Worm (Caenorhabditis elegans) whole organism, L4 larva: ENCODE measurements around the gene tir-1.

Experiments
- D1046.2 ChIP-seq: fragments of 200-800 bp; sonication (Bioruptor generic); IDR thresholded peaks from 2 replicates; pipeline ENCODE4 v1.3.6; 2022; ENCODE audit warnings: missing genetic modification characterization, missing compliant biosample characterization
- F10B5.3 ChIP-seq: sonication (generic microtip); optimal IDR thresholded peaks from 2 replicates; lab custom pipeline; 2016; ENCODE audit warnings: mild to moderate bottlenecking, missing genetic modification characterization, missing compliant biosample characterization
- F26F4.8 ChIP-seq: fragments of 200-800 bp; sonication (Bioruptor generic); conservative IDR thresholded peaks from 2 replicates; pipeline ENCODE4 v1.3.6; 2022; ENCODE audit warnings: missing genetic modification characterization, missing compliant biosample characterization
- F44E2.7 ChIP-seq: fragments of 200-800 bp; sonication (Bioruptor generic); IDR thresholded peaks from 2 replicates; pipeline ENCODE4 v2.1.2; 2022; ENCODE audit warnings: missing genetic modification characterization, missing compliant biosample characterization
- R02D3.7 ChIP-seq: fragments of 150-350 bp; sonication (generic microtip); optimal IDR thresholded peaks from 3 replicates; lab custom pipeline; 2014; ENCODE audit warnings: missing biosample characterization, missing genetic modification characterization
- T26A8.4 ChIP-seq: fragments of 200-800 bp; sonication (Bioruptor generic); IDR thresholded peaks from 2 replicates; pipeline ENCODE4 v1.3.6; 2022; ENCODE audit warnings: missing genetic modification characterization, missing compliant biosample characterization
- Y105C5A.15 ChIP-seq: fragments of 200-800 bp; sonication (Bioruptor generic); IDR thresholded peaks from 2 replicates; pipeline ENCODE4 v1.3.6; 2022; ENCODE audit warnings: missing genetic modification characterization, missing compliant biosample characterization
- Y75B8A.6 ChIP-seq: fragments of 200-800 bp; sonication (Bioruptor generic); IDR thresholded peaks from 2 replicates; pipeline ENCODE4 v1.3.6; 2022; ENCODE audit warnings: missing genetic modification reagents, missing genetic modification characterization, missing compliant biosample characterization
- aha-1 ChIP-seq: fragments of 150-350 bp; peaks from one replicate; lab custom pipeline; 2014; ENCODE audit warnings: missing biosample characterization, missing genetic modification characterization
- aly-2 ChIP-seq: sonication (generic microtip); optimal IDR thresholded peaks from 2 replicates; lab custom pipeline; 2018; ENCODE audit warnings: missing biosample characterization, missing genetic modification characterization
- ama-1 ChIP-seq: fragments of 150-350 bp; optimal IDR thresholded peaks from 2 replicates; lab custom pipeline; 2014; ENCODE audit warnings: inconsistent platforms, mixed read lengths
- ceh-20 ChIP-seq: fragments of 200-800 bp; sonication (Bioruptor generic); IDR thresholded peaks from 2 replicates; pipeline ENCODE4 v1.3.6; 2022; ENCODE audit warnings: missing genetic modification reagents, missing genetic modification characterization, missing compliant biosample characterization
- ceh-32 ChIP-seq: sonication (generic microtip); optimal IDR thresholded peaks from 2 replicates; lab custom pipeline; 2016; ENCODE audit warnings: mild to moderate bottlenecking, missing genetic modification characterization, missing compliant biosample characterization; ENCODE audit not compliant: poor library complexity
- ceh-82 ChIP-seq: sonication (generic microtip); optimal IDR thresholded peaks from 2 replicates; lab custom pipeline; 2017; ENCODE audit warnings: missing biosample characterization, missing genetic modification characterization
- cey-2 ChIP-seq: sonication (generic microtip); optimal IDR thresholded peaks from 3 replicates; lab custom pipeline; 2017; ENCODE audit warnings: missing genetic modification characterization, mild to moderate bottlenecking, missing compliant biosample characterization, antibody characterized with exemption, borderline replicate concordance; ENCODE audit not compliant: insufficient read depth
- daf-12 ChIP-seq: fragments of 150-350 bp; optimal IDR thresholded peaks from 2 replicates; lab custom pipeline; 2014; ENCODE audit warnings: missing biosample characterization, missing genetic modification reagents, missing genetic modification characterization
- dmd-8 ChIP-seq: fragments of 200-800 bp; sonication (Bioruptor generic); IDR thresholded peaks from 2 replicates; pipeline ENCODE4 v1.3.6; 2022; ENCODE audit warnings: missing genetic modification characterization, missing compliant biosample characterization
- dpl-1 ChIP-seq: fragments of 150-350 bp; optimal IDR thresholded peaks from 2 replicates; lab custom pipeline; 2014; ENCODE audit warnings: missing biosample characterization, missing genetic modification reagents, missing genetic modification characterization
- duxl-1 ChIP-seq: sonication (generic microtip); optimal IDR thresholded peaks from 2 replicates; lab custom pipeline; 2016; ENCODE audit warnings: mild to moderate bottlenecking, missing genetic modification characterization, moderate library complexity, missing compliant biosample characterization; ENCODE audit not compliant: poor library complexity
- hlh-30 ChIP-seq: sonication (generic microtip); optimal IDR thresholded peaks from 2 replicates; lab custom pipeline; 2017; ENCODE audit warnings: antibody characterized with exemption, mild to moderate bottlenecking, missing genetic modification characterization, missing compliant biosample characterization; ENCODE audit not compliant: insufficient read depth
- hmg-1.1 ChIP-seq: fragments of 200-800 bp; sonication (Bioruptor generic); IDR thresholded peaks from 2 replicates; pipeline ENCODE4 v1.3.6; 2022; ENCODE audit warnings: missing genetic modification reagents, missing genetic modification characterization, missing compliant biosample characterization
- lim-7 ChIP-seq: fragments of 200-800 bp; sonication (Bioruptor generic); IDR thresholded peaks from 2 replicates; pipeline ENCODE4 v1.3.6; 2022; ENCODE audit warnings: missing genetic modification characterization, missing compliant biosample characterization
- lin-1 ChIP-seq: fragments of 200-800 bp; sonication (Bioruptor generic); IDR thresholded peaks from 2 replicates; pipeline ENCODE4 v1.3.6; 2022; ENCODE audit warnings: missing genetic modification reagents, missing genetic modification characterization, missing compliant biosample characterization
- lin-15B ChIP-seq: fragments of 150-350 bp; sonication (generic microtip); optimal IDR thresholded peaks from 3 replicates; lab custom pipeline; 2014; ENCODE audit warnings: missing biosample characterization, missing genetic modification characterization
- lin-29 ChIP-seq: fragments of 200-800 bp; sonication (Bioruptor generic); IDR thresholded peaks from 2 replicates; pipeline ENCODE4 v1.3.6; 2022; ENCODE audit warnings: missing genetic modification reagents, missing genetic modification characterization, missing compliant biosample characterization
- lin-38 ChIP-seq: fragments of 200-800 bp; sonication (Bioruptor generic); IDR thresholded peaks from 2 replicates; pipeline ENCODE4 v1.3.6; 2022; ENCODE audit warnings: missing genetic modification reagents, missing genetic modification characterization, missing compliant biosample characterization
- lir-3 ChIP-seq: sonication (generic microtip); optimal IDR thresholded peaks from 2 replicates; lab custom pipeline; 2016; ENCODE audit warnings: mild to moderate bottlenecking, missing genetic modification characterization, missing compliant biosample characterization
- mdl-1 ChIP-seq, 2 experiments: fragments of 150-350 bp in 1 of 2; sonication (generic microtip) in 1 of 2; optimal IDR thresholded peaks; 2 replicates each; lab custom pipeline; 2014 to 2017; ENCODE audit warnings: missing biosample characterization in 2 of 2, missing genetic modification characterization in 2 of 2
- mdt-29 ChIP-seq: fragments of 200-800 bp; sonication (Bioruptor generic); IDR thresholded peaks from 2 replicates; pipeline ENCODE4 v1.3.6; 2022; ENCODE audit warnings: missing genetic modification reagents, missing genetic modification characterization, missing compliant biosample characterization
- mep-1 ChIP-seq: fragments of 150-350 bp; sonication (generic microtip); optimal IDR thresholded peaks from 3 replicates; lab custom pipeline; 2014; ENCODE audit warnings: missing biosample characterization, missing genetic modification characterization
- mes-2 ChIP-seq: sonication (generic microtip); optimal IDR thresholded peaks from 2 replicates; lab custom pipeline; 2016; ENCODE audit warnings: missing genotype, mild to moderate bottlenecking, missing genetic modification characterization, missing compliant biosample characterization; ENCODE audit not compliant: poor library complexity, severe bottlenecking
- nhr-10 ChIP-seq: fragments of 150-350 bp; optimal IDR thresholded peaks from 2 replicates; lab custom pipeline; 2014; ENCODE audit warnings: missing biosample characterization, missing genetic modification characterization
- nhr-11 ChIP-seq: fragments of 150-350 bp; optimal IDR thresholded peaks from 2 replicates; lab custom pipeline; 2014; ENCODE audit warnings: missing biosample characterization, missing genetic modification characterization
- nhr-237 ChIP-seq: sonication (generic microtip); optimal IDR thresholded peaks from 2 replicates; lab custom pipeline; 2017; ENCODE audit warnings: missing biosample characterization, missing genetic modification characterization
- nhr-28 ChIP-seq: fragments of 150-350 bp; optimal IDR thresholded peaks from 2 replicates; lab custom pipeline; 2014; ENCODE audit warnings: missing biosample characterization, missing genetic modification characterization
- pha-4 ChIP-seq, 2 experiments: fragments of 150-350 bp in 1 of 2; fragments of 200-800 bp in 1 of 2; sonication (Bioruptor generic) in 1 of 2; IDR thresholded peaks in 1 of 2; optimal IDR thresholded peaks in 1 of 2; 2 replicates each; pipeline versions ENCODE4 v1.3.6 to Lab custom; 2014 to 2022; ENCODE audit warnings: missing genetic modification characterization in 2 of 2, missing genetic modification reagents in 2 of 2, missing biosample characterization in 1 of 2, missing compliant biosample characterization in 1 of 2
- rbr-2 ChIP-seq: sonication (generic microtip); optimal IDR thresholded peaks from 2 replicates; lab custom pipeline; 2016; ENCODE audit warnings: missing genotype, missing genetic modification characterization, missing compliant biosample characterization
- sdz-12 ChIP-seq: fragments of 200-800 bp; sonication (Bioruptor generic); optimal IDR thresholded peaks from 2 replicates; lab custom pipeline; 2018; ENCODE audit warnings: mild to moderate bottlenecking, missing genetic modification characterization, missing compliant biosample characterization
- set-16 ChIP-seq: fragments of 200-800 bp; sonication (Bioruptor generic); IDR thresholded peaks from 2 replicates; pipeline ENCODE4 v1.3.6; 2022; ENCODE audit warnings: missing genetic modification reagents, missing genetic modification characterization, missing compliant biosample characterization
- skn-1 ChIP-seq: fragments of 150-350 bp; optimal IDR thresholded peaks from 2 replicates; lab custom pipeline; 2014; ENCODE audit warnings: missing biosample characterization, missing genetic modification characterization
- snpc-1.2 ChIP-seq: fragments of 200-800 bp; sonication (Bioruptor generic); IDR thresholded peaks from 2 replicates; pipeline ENCODE4 v1.3.6; 2022; ENCODE audit warnings: missing genetic modification reagents, missing genetic modification characterization, missing compliant biosample characterization
- spr-1 ChIP-seq: sonication (generic microtip); optimal IDR thresholded peaks from 2 replicates; lab custom pipeline; 2016; ENCODE audit warnings: mild to moderate bottlenecking, missing genetic modification characterization, missing compliant biosample characterization
- tra-1 ChIP-seq: fragments of 200-800 bp; sonication (Bioruptor generic); IDR thresholded peaks from 2 replicates; pipeline ENCODE4 v1.3.6; 2022; ENCODE audit warnings: missing genetic modification reagents, missing genetic modification characterization, missing compliant biosample characterization
- unc-39 ChIP-seq: sonication (generic microtip); optimal IDR thresholded peaks from 2 replicates; lab custom pipeline; 2017; ENCODE audit warnings: missing biosample characterization, missing genetic modification characterization
- vab-7 ChIP-seq: fragments of 200-800 bp; sonication (Bioruptor generic); IDR thresholded peaks from 2 replicates; pipeline ENCODE4 v1.3.6; 2022; ENCODE audit warnings: missing genetic modification reagents, missing genetic modification characterization, missing compliant biosample characterization
- zip-11 ChIP-seq: fragments of 200-800 bp; sonication (Bioruptor generic); IDR thresholded peaks from 2 replicates; pipeline ENCODE4 v1.3.6; 2022; ENCODE audit warnings: missing genetic modification characterization, missing compliant biosample characterization
- ztf-11 ChIP-seq: fragments of 150-350 bp; optimal IDR thresholded peaks from 2 replicates; lab custom pipeline; 2014; ENCODE audit warnings: missing biosample characterization, missing genetic modification characterization
- ztf-7 ChIP-seq: fragments of 150-350 bp; optimal IDR thresholded peaks from 2 replicates; lab custom pipeline; 2014; ENCODE audit warnings: missing biosample characterization, missing genetic modification characterization

tir-1 gene

ce11 chrIII:3867378-3867904 is 34.0 kb downstream of the tir-1 start, which contains the start of gene rpl-3 (continued):
- TF ChIP-seq skn-1 (tag; lab: Kevin White, UChicago) (peak; percentile 100), D1046.2 (peak; percentile 99), lin-15B (peak; percentile 99), T26A8.4 (GFP tag; lab: Robert Waterston, UW) (peak; percentile 100), nhr-28 (tag; lab: Kevin White, UChicago) (peak; percentile 100)

- TF ChIP-seq nhr-11 = no peak
- TF ChIP-seq F44E2.7 = no peak
- no peak for TF ChIP-seq mdl-1 (tag; optimal IDR thresholded peaks at IDR 0.05; lab: Kevin White, UChicago)
- TF ChIP-seq mdt-29 (GFP tag; lab: Robert Waterston, UW) = no peak
- TF ChIP-seq rbr-2 (tag; lab: Kevin White, UChicago) = peak; percentile 9
- peak; percentile 1 for TF ChIP-seq hlh-30
- TF ChIP-seq aha-1 (tag; lab: Kevin White, UChicago) = peak; percentile 95
- TF ChIP-seq Y75B8A.6 (GFP tag; lab: Robert Waterston, UW) = no peak
- no peak for TF ChIP-seq snpc-1.2 (GFP tag; lab: Robert Waterston, UW)
- TF ChIP-seq vab-7 (GFP tag; lab: Robert Waterston, UW) = no peak
- TF ChIP-seq pha-4 (GFP tag; IDR thresholded peaks at IDR 0.05; lab: Robert Waterston, UW) = no peak
- no peak for TF ChIP-seq pha-4 (tag; optimal IDR thresholded peaks at IDR 0.05; lab: Kevin White, UChicago)
- TF ChIP-seq F10B5.3 (tag; lab: Kevin White, UChicago) = no peak
- TF ChIP-seq duxl-1 (tag; lab: Kevin White, UChicago) = no peak
- TF ChIP-seq dmd-8 (GFP tag; lab: Robert Waterston, UW) = no peak
- TF ChIP-seq daf-12 (tag; lab: Kevin White, UChicago) = no peak
- no peak for TF ChIP-seq nhr-28 (tag; lab: Kevin White, UChicago)
- TF ChIP-seq lin-29 = no peak
- no peak for TF ChIP-seq nhr-237 (tag; lab: Kevin White, UChicago)
- TF ChIP-seq ceh-82 (tag; lab: Kevin White, UChicago) = no peak
- TF ChIP-seq ceh-20 (GFP tag; lab: Robert Waterston, UW) = no peak
- TF ChIP-seq Y105C5A.15 (GFP tag; lab: Robert Waterston, UW) = no peak
- no peak for TF ChIP-seq tra-1
- TF ChIP-seq D1046.2 = no peak
- no peak for TF ChIP-seq lim-7 (GFP tag; lab: Robert Waterston, UW)
- TF ChIP-seq ama-1 (lab: Kevin White, UChicago) = no peak
- no peak for TF ChIP-seq lin-38 (GFP tag; lab: Robert Waterston, UW)
- no peak for TF ChIP-seq dpl-1 (GFP tag; lab: Kevin White, UChicago)
- no peak for TF ChIP-seq T26A8.4 (GFP tag; lab: Robert Waterston, UW)
- TF ChIP-seq sdz-12 = no peak
- no peak for TF ChIP-seq F26F4.8
- TF ChIP-seq zip-11 (GFP tag; lab: Robert Waterston, UW) = no peak
- no peak for TF ChIP-seq R02D3.7 (tag; lab: Kevin White, UChicago)
- TF ChIP-seq ceh-32 (tag; lab: Kevin White, UChicago) = no peak
- TF ChIP-seq ztf-7 (tag; lab: Kevin White, UChicago) = no peak
- no peak for TF ChIP-seq unc-39 (tag; lab: Kevin White, UChicago)
- peak; percentile 29 for TF ChIP-seq mep-1 (tag; lab: Kevin White, UChicago)
- no peak for TF ChIP-seq cey-2
- TF ChIP-seq aly-2 = no peak
- TF ChIP-seq set-16 (GFP tag; lab: Robert Waterston, UW) = no peak
- TF ChIP-seq spr-1 (tag; lab: Kevin White, UChicago) = no peak
- no peak for TF ChIP-seq lir-3 (tag; lab: Kevin White, UChicago)
- TF ChIP-seq lin-1 (GFP tag; lab: Robert Waterston, UW) = no peak; the same call in 1 of the 2 replicates
- no peak for TF ChIP-seq hmg-1.1
- no peak for TF ChIP-seq mes-2 (tag; lab: Kevin White, UChicago)
- no peak for TF ChIP-seq ztf-11 (tag; lab: Kevin White, UChicago)
- TF ChIP-seq nhr-10 = no peak
Measured at ce11 chrIII:3863814-3864507, 37.5 kb downstream of the tir-1 start, which contains the start of gene acs-19. TSS of gene acs-19 (plus strand) at chrIII:3864489.
